Fruit fly (Drosophila melanogaster) whole organism, embryonic: ENCODE measurements around the gene CG31922.

ENCODE experiments used
- ATbp ChIP-seq: fragments of 200-800 bp; sonication (Bioruptor generic); optimal IDR thresholded peaks from 2 replicates; lab custom pipeline; 2017; ENCODE audit warnings: missing biosample characterization, mild to moderate bottlenecking, missing genetic modification characterization, missing genetic modification reagents
- Ada2b ChIP-seq: fragments of 200-800 bp; sonication (Bioruptor generic); IDR thresholded peaks from 2 replicates; pipeline ENCODE4 v1.3.6; 2022; ENCODE audit warnings: missing biosample characterization, missing genetic modification characterization
- Atf6 ChIP-seq: fragments of 200-800 bp; sonication (Bioruptor generic); IDR thresholded peaks from 2 replicates; pipeline ENCODE4 v1.3.6; 2022; ENCODE audit warnings: missing biosample characterization, missing genetic modification characterization
- B-H1 ChIP-seq: fragments of 200-800 bp; sonication (Bioruptor generic); IDR thresholded peaks from 3 replicates; pipeline ENCODE4 v1.3.6; 2022; ENCODE audit warnings: missing biosample characterization, missing genetic modification characterization
- CG10565 ChIP-seq: fragments of 200-800 bp; sonication (Bioruptor generic); optimal IDR thresholded peaks from 3 replicates; lab custom pipeline; 2016; ENCODE audit warnings: missing biosample characterization, mild to moderate bottlenecking, missing genetic modification characterization
- CG10654 ChIP-seq: fragments of 200-800 bp; sonication (Bioruptor generic); optimal IDR thresholded peaks from 2 replicates; lab custom pipeline; 2016; ENCODE audit warnings: missing biosample characterization, missing genetic modification characterization
- CG11723 ChIP-seq: fragments of 200-800 bp; sonication (Bioruptor generic); optimal IDR thresholded peaks from 2 replicates; lab custom pipeline; 2017; ENCODE audit warnings: missing biosample characterization, mild to moderate bottlenecking, missing genetic modification characterization
- CG12391 ChIP-seq: fragments of 200-800 bp; sonication (Bioruptor generic); optimal IDR thresholded peaks from 3 replicates; lab custom pipeline; 2018; ENCODE audit warnings: missing biosample characterization, mild to moderate bottlenecking, missing genetic modification characterization, moderate library complexity
- CG14050 ChIP-seq: fragments of 200-800 bp; sonication (Bioruptor generic); IDR thresholded peaks from 3 replicates; pipeline ENCODE4 v1.3.6; 2022; ENCODE audit warnings: missing biosample characterization, missing genetic modification characterization
- CG16779 ChIP-seq: fragments of 200-800 bp; sonication (Bioruptor generic); IDR thresholded peaks from 2 replicates; pipeline ENCODE4 v1.3.6; 2022; ENCODE audit warnings: missing biosample characterization, missing genetic modification characterization
- CG17359 ChIP-seq: fragments of 200-800 bp; sonication (Bioruptor generic); optimal IDR thresholded peaks from 3 replicates; lab custom pipeline; 2018; ENCODE audit warnings: missing biosample characterization, mild to moderate bottlenecking, missing genetic modification characterization, moderate library complexity
- CG17385 ChIP-seq: fragments of 200-800 bp; sonication (Bioruptor generic); optimal IDR thresholded peaks from 3 replicates; lab custom pipeline; 2018; ENCODE audit warnings: missing biosample characterization, mild to moderate bottlenecking, missing genetic modification characterization
- CG17912 ChIP-seq: fragments of 200-800 bp; sonication (Bioruptor generic); optimal IDR thresholded peaks from 2 replicates; lab custom pipeline; 2018; ENCODE audit warnings: missing biosample characterization, mild to moderate bottlenecking, missing genetic modification characterization
- CG1792 ChIP-seq: fragments of 200-800 bp; sonication (Bioruptor generic); optimal IDR thresholded peaks from 2 replicates; lab custom pipeline; 2016; ENCODE audit warnings: missing biosample characterization, missing genetic modification characterization
- CG18599 ChIP-seq: fragments of 200-800 bp; sonication (Bioruptor generic); optimal IDR thresholded peaks from 3 replicates; lab custom pipeline; 2017; ENCODE audit warnings: missing biosample characterization, missing genetic modification characterization, mild to moderate bottlenecking, moderate library complexity, missing genetic modification reagents
- CG18619 ChIP-seq: fragments of 200-800 bp; sonication (Bioruptor generic); optimal IDR thresholded peaks from 3 replicates; lab custom pipeline; 2017; ENCODE audit warnings: missing biosample characterization, mild to moderate bottlenecking, missing genetic modification characterization
- CG3065 ChIP-seq: fragments of 200-800 bp; sonication (Bioruptor generic); optimal IDR thresholded peaks from 2 replicates; lab custom pipeline; 2016; ENCODE audit warnings: missing biosample characterization, missing genetic modification characterization
- CG32532 ChIP-seq: fragments of 200-800 bp; sonication (Bioruptor generic); IDR thresholded peaks from 2 replicates; pipeline ENCODE4 v1.3.6; 2022; ENCODE audit warnings: missing biosample characterization, missing genetic modification characterization
- CG7786 ChIP-seq: fragments of 200-800 bp; sonication (Bioruptor generic); optimal IDR thresholded peaks from 2 replicates; lab custom pipeline; 2016; ENCODE audit warnings: missing biosample characterization, missing genetic modification characterization
- CG8765 ChIP-seq: fragments of 200-800 bp; sonication (Bioruptor generic); IDR thresholded peaks from 2 replicates; pipeline ENCODE4 v1.3.6; 2022; ENCODE audit warnings: missing biosample characterization, missing genetic modification characterization
- Camta ChIP-seq: fragments of 200-800 bp; sonication (Bioruptor generic); optimal IDR thresholded peaks from 2 replicates; lab custom pipeline; 2016; ENCODE audit warnings: missing biosample characterization, missing genetic modification characterization
- D19A ChIP-seq: fragments of 200-800 bp; optimal IDR thresholded peaks from 3 replicates; lab custom pipeline; 2019; ENCODE audit warnings: missing biosample characterization, mild to moderate bottlenecking, missing genetic modification characterization, moderate library complexity
- Deaf1 ChIP-seq: fragments of 200-800 bp; optimal IDR thresholded peaks from 3 replicates; lab custom pipeline; 2019; ENCODE audit warnings: missing biosample characterization, mild to moderate bottlenecking, missing genetic modification characterization, moderate library complexity
- Dek ChIP-seq: fragments of 200-800 bp; sonication (Bioruptor generic); optimal IDR thresholded peaks from 3 replicates; lab custom pipeline; 2019; ENCODE audit warnings: missing biosample characterization, mild to moderate bottlenecking, missing genetic modification characterization, moderate library complexity
- Drgx ChIP-seq: fragments of 200-800 bp; sonication (Bioruptor generic); IDR thresholded peaks from 2 replicates; pipeline ENCODE4 v1.3.6; 2022; ENCODE audit warnings: missing biosample characterization, missing genetic modification characterization
- Ets65A ChIP-seq: fragments of 200-800 bp; sonication (Bioruptor generic); peaks from one replicate; lab custom pipeline; 2016; ENCODE audit warnings: missing biosample characterization, missing genetic modification characterization
- Gug ChIP-seq: fragments of 200-800 bp; sonication (Bioruptor generic); IDR thresholded peaks from 4 replicates; pipeline ENCODE4 v1.3.6; 2022; ENCODE audit warnings: missing biosample characterization, missing genetic modification characterization
- H15 ChIP-seq: fragments of 200-800 bp; sonication (Bioruptor generic); IDR thresholded peaks from 3 replicates; pipeline ENCODE4 v1.3.6; 2022; ENCODE audit warnings: missing biosample characterization, missing genetic modification characterization
- Hr3 ChIP-seq: fragments of 200-800 bp; sonication (Bioruptor generic); optimal IDR thresholded peaks from 3 replicates; lab custom pipeline; 2016; ENCODE audit warnings: missing biosample characterization, missing genetic modification characterization
- Jarid2 ChIP-seq: fragments of 200-800 bp; sonication (Bioruptor generic); optimal IDR thresholded peaks from 3 replicates; lab custom pipeline; 2017; ENCODE audit warnings: mild to moderate bottlenecking, missing biosample characterization, missing genetic modification reagents, missing genetic modification characterization
- Lpt ChIP-seq: fragments of >200 bp; optimal IDR thresholded peaks from 2 replicates; lab custom pipeline; 2018; ENCODE audit warnings: missing biosample characterization, missing genetic modification characterization
- Rfx ChIP-seq: fragments of 200-800 bp; sonication (Bioruptor generic); IDR thresholded peaks from 2 replicates; pipeline ENCODE4 v1.3.6; 2022; ENCODE audit warnings: missing biosample characterization, missing genetic modification characterization
- Scr ChIP-seq: fragments of 200-800 bp; sonication (Bioruptor generic); IDR thresholded peaks from 2 replicates; pipeline ENCODE4 v1.3.6; 2022; ENCODE audit warnings: missing biosample characterization, missing genetic modification characterization; ENCODE audit not compliant: partially characterized antibody
- Sox100B ChIP-seq: fragments of 200-800 bp; sonication (Bioruptor generic); optimal IDR thresholded peaks from 3 replicates; lab custom pipeline; 2018; ENCODE audit warnings: missing biosample characterization, mild to moderate bottlenecking, missing genetic modification characterization
- Sox102F ChIP-seq: fragments of 200-800 bp; sonication (Bioruptor generic); optimal IDR thresholded peaks from 2 replicates; lab custom pipeline; 2018; ENCODE audit warnings: missing biosample characterization, mild to moderate bottlenecking, missing genetic modification characterization, moderate library complexity
- abd-A ChIP-seq: fragments of 200-800 bp; sonication (Bioruptor generic); optimal IDR thresholded peaks from 3 replicates; lab custom pipeline; 2019; ENCODE audit warnings: missing biosample characterization, mild to moderate bottlenecking, missing genetic modification characterization, moderate library complexity
- ase ChIP-seq: fragments of 200-800 bp; sonication (Bioruptor generic); IDR thresholded peaks from 3 replicates; pipeline ENCODE4 v1.3.6; 2022; ENCODE audit warnings: missing biosample characterization, missing genetic modification characterization
- az2 ChIP-seq: fragments of 200-800 bp; sonication (Bioruptor generic); optimal IDR thresholded peaks from 3 replicates; lab custom pipeline; 2016; ENCODE audit warnings: missing biosample characterization, missing genetic modification characterization
- bsh ChIP-seq, 2 experiments: fragments of 200-800 bp; sonication (Bioruptor generic); optimal IDR thresholded peaks; 2 replicates each; lab custom pipeline; 2017 to 2018; ENCODE audit warnings: mild to moderate bottlenecking in 2 of 2, missing biosample characterization in 2 of 2, missing genetic modification characterization in 2 of 2, moderate library complexity in 1 of 2
- danr ChIP-seq: fragments of 200-800 bp; sonication (Bioruptor generic); IDR thresholded peaks from 2 replicates; pipeline ENCODE4 v1.3.6; 2022; ENCODE audit warnings: missing biosample characterization, missing genetic modification characterization
- dysf ChIP-seq: fragments of 200-800 bp; sonication (Bioruptor generic); IDR thresholded peaks from 3 replicates; pipeline ENCODE4 v1.3.6; 2022; ENCODE audit warnings: missing biosample characterization, missing genetic modification characterization
- hb ChIP-seq: fragments of 200-800 bp; sonication (Bioruptor generic); IDR thresholded peaks from 3 replicates; pipeline ENCODE4 v1.3.6; 2022; ENCODE audit warnings: missing biosample characterization, missing genetic modification characterization; ENCODE audit not compliant: partially characterized antibody
- her ChIP-seq: fragments of 200-800 bp; sonication (Bioruptor generic); optimal IDR thresholded peaks from 2 replicates; lab custom pipeline; 2016; ENCODE audit warnings: missing biosample characterization, missing genetic modification characterization
- hkb ChIP-seq, 2 experiments: fragments of 200-800 bp in 1 of 2; fragments of >200 bp in 1 of 2; sonication (Bioruptor generic) in 1 of 2; IDR thresholded peaks in 1 of 2; optimal IDR thresholded peaks in 1 of 2; 2 replicates each; pipeline versions ENCODE4 v1.3.6 to Lab custom; 2017 to 2022; ENCODE audit warnings: missing biosample characterization in 1 of 2, missing genetic modification characterization in 1 of 2
- kah ChIP-seq: fragments of 200-800 bp; sonication (Bioruptor generic); optimal IDR thresholded peaks from 2 replicates; lab custom pipeline; 2018; ENCODE audit warnings: missing biosample characterization, mild to moderate bottlenecking, missing genetic modification characterization
- nerfin-2 ChIP-seq: fragments of 200-800 bp; sonication (Bioruptor generic); IDR thresholded peaks from 2 replicates; pipeline ENCODE4 v1.3.6; 2022; ENCODE audit warnings: missing biosample characterization, missing genetic modification characterization; ENCODE audit not compliant: partially characterized antibody
- onecut ChIP-seq: fragments of 200-800 bp; sonication (Bioruptor generic); IDR thresholded peaks from 2 replicates; pipeline ENCODE4 v1.3.6; 2022; ENCODE audit warnings: missing biosample characterization, missing genetic modification characterization
- p53 ChIP-seq: fragments of 200-800 bp; sonication (Bioruptor generic); optimal IDR thresholded peaks from 2 replicates; lab custom pipeline; 2016; ENCODE audit warnings: missing biosample characterization, missing genetic modification characterization
- pfk ChIP-seq: fragments of 200-800 bp; sonication (Bioruptor generic); optimal IDR thresholded peaks from 2 replicates; lab custom pipeline; 2018; ENCODE audit warnings: missing biosample characterization, mild to moderate bottlenecking, missing genetic modification characterization, moderate library complexity
- sob ChIP-seq: fragments of 200-800 bp; sonication (Bioruptor generic); IDR thresholded peaks from 2 replicates; pipeline ENCODE4 v1.3.6; 2022; ENCODE audit warnings: missing biosample characterization, missing genetic modification characterization
- sqz ChIP-seq: fragments of 200-800 bp; sonication (Bioruptor generic); optimal IDR thresholded peaks from 3 replicates; lab custom pipeline; 2018; ENCODE audit warnings: missing biosample characterization, mild to moderate bottlenecking, missing genetic modification characterization

Gene CG31922

dm6 chr2L:1214465-1214864, 44.5 kb downstream of the CG31922 start (continued):
- TF ChIP-seq nerfin-2 (GFP tag; lab: Robert Waterston, UW) (no peak), CG12391 (tag; lab: Kevin White, UChicago) (peak; percentile 39), Jarid2 (GFP tag; lab: Kevin White, UChicago) (no peak), Dek (tag; lab: Kevin White, UChicago) (no peak), CG8765 (GFP tag; lab: Robert Waterston, UW) (0 out of 2 replicates have a peak, but pooled peaks have one; percentile 28), ase (GFP tag; lab: Robert Waterston, UW) (peak; percentile 69), CG11723 (no peak), CG32532 (GFP tag; lab: Robert Waterston, UW) (peak; percentile 26; the same call in 1 of the 2 replicates), az2 (GFP tag; lab: Kevin White, UChicago) (peak; percentile 42), sob (GFP tag; lab: Robert Waterston, UW) (peak; percentile 44; the same call in 1 of the 2 replicates), D19A (peak; percentile 28), Scr (no peak), CG17359 (tag; lab: Kevin White, UChicago) (peak; percentile 41), onecut (GFP tag; lab: Robert Waterston, UW) (no peak), sqz (no peak), Ets65A (GFP tag; lab: Kevin White, UChicago) (peak; percentile 92), pfk (no peak), Camta (GFP tag; lab: Kevin White, UChicago) (no peak), Deaf1 (tag; lab: Kevin White, UChicago) (no peak), H15 (GFP tag; lab: Robert Waterston, UW) (no peak), hb (GFP tag; lab: Robert Waterston, UW) (no peak), her (GFP tag; lab: Kevin White, UChicago) (no peak), hkb (optimal IDR thresholded peaks at IDR 0.05; lab: Kevin White, UChicago) (no peak), hkb (GFP tag; IDR thresholded peaks at IDR 0.05; lab: Robert Waterston, UW) (peak; percentile 70), CG17385 (peak; percentile 39), Sox102F (peak; percentile 62), CG18599 (GFP tag; lab: Kevin White, UChicago) (peak; percentile 72), Rfx (GFP tag; lab: Robert Waterston, UW) (0 out of 2 replicates have a peak, but pooled peaks have one; percentile 36), CG14050 (peak; percentile 22; the same call in 1 of the 3 replicates), ATbp (peak; percentile 50), p53 (GFP tag; lab: Kevin White, UChicago) (no peak), Drgx (no peak), kah (GFP tag; lab: Kevin White, UChicago) (no peak), bsh (GFP tag; optimal IDR thresholded peaks at IDR 0.05; lab: Kevin White, UChicago) (peak in 1 of 2 experiments; percentile 63), CG16779 (GFP tag; lab: Robert Waterston, UW) (no peak), Hr3 (GFP tag; lab: Kevin White, UChicago) (no peak), CG17912 (no peak), Lpt (GFP tag; lab: Kevin White, UChicago) (no peak), danr (GFP tag; lab: Robert Waterston, UW) (no peak), CG10654 (GFP tag; lab: Kevin White, UChicago) (peak; percentile 23), CG7786 (GFP tag; lab: Kevin White, UChicago) (no peak), CG10565 (GFP tag; lab: Kevin White, UChicago) (no peak), dysf (GFP tag; lab: Robert Waterston, UW) (peak; percentile 63; the same call in 2 of the 3 replicates), CG1792 (GFP tag; lab: Kevin White, UChicago) (no peak), Ada2b (peak; percentile 61), abd-A (no peak), Atf6 (GFP tag; lab: Robert Waterston, UW) (no peak), CG18619 (no peak), Sox100B (peak; percentile 17), CG3065 (GFP tag; lab: Kevin White, UChicago) (no peak), B-H1 (GFP tag; lab: Robert Waterston, UW) (peak; percentile 57), Gug (GFP tag; lab: Robert Waterston, UW) (0 out of 4 replicates have a peak, but pooled peaks have one; percentile 33)
